Fruit fly (Drosophila melanogaster): Measurements from ENCODE around the gene CG42763.

CG42763 gene

DNA sequence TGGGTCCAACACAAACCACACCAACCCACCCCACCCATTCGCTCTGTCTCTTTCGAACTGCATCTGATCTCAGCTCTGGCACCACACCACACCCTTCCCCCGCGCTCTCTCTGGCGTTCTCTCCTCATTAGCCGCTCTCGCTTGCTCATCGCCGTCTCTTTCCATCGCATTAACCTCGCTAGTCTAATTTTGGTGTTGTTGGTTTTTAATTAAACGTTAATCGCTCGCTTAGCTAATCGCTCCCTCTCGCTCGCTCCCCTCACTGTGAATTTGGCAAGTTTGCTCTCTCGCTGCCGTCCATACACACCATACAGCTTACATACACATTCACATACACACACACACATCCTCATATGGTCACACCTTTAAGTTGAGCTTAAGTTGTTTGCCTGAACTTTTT, 40.8 kb downstream of the CG42763 start:
- TF ChIP-seq CG17801 (GFP tag; optimal IDR thresholded peaks at IDR 0.05; ENCODE audit: partially characterized antibody), result no peak

DNA sequence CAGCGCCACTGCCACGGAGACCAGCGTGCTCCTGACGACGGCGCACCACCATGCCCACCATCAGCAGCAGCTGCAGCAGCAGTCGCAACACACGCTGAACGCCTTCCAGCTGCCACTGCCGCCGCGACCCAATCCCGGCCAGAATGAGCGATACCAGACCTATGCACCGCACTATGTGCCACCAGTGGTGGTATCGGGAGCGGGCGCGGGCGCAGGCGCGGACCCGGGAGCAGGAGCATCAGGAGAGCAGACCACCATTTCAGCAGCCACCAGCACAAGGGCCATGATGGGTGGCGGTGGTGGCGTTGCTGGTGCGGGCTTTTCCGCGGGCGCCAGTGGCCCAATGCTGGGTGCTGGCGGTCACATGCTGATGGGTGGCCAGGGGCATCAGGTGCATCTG, 41.8 kb downstream of the CG42763 start:
- no peak for TF ChIP-seq CG17801 (GFP tag; optimal IDR thresholded peaks at IDR 0.05; ENCODE audit: partially characterized antibody)

DNA sequence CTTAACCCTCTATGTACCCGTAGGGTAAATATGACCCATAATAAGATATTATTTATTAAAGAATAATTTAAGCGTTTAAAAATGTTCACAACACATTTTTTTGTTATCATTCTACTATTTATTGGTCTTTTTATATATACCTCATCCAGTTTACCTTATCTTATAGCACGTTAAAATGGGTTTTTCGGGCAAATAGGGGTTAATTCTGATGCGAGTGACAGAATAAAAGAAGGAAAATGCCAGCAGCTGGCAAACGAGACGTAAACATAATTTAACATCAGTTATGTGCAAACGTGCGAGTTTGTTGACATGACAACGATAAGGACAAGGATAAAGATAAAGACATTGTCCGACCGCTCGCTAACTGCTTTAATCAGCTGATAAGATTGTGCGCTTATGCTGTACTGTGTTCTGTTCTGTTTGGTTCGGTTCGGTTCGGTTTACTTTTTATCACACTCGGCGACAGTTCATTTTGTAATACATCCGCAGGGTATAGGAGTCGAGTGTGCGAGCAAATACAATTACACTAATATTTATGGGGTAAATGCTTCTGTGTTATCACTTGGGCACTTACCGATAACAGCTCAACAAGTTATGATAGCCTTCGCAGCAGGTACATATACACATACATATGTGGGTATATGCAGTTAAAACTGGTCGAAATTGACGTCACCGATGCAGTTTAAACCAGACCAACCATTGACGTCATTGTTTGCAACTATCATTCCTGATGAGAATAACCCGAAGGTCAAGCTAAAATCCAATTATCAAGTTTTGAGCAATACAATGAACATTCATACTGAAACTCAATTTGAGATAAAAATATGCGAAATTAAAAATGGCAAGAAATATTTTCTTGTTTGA, 44.2 kb downstream of the CG42763 start:
- TF ChIP-seq CG17801 (GFP tag; optimal IDR thresholded peaks at IDR 0.05; ENCODE audit: partially characterized antibody), result peak; percentile 22

DNA sequence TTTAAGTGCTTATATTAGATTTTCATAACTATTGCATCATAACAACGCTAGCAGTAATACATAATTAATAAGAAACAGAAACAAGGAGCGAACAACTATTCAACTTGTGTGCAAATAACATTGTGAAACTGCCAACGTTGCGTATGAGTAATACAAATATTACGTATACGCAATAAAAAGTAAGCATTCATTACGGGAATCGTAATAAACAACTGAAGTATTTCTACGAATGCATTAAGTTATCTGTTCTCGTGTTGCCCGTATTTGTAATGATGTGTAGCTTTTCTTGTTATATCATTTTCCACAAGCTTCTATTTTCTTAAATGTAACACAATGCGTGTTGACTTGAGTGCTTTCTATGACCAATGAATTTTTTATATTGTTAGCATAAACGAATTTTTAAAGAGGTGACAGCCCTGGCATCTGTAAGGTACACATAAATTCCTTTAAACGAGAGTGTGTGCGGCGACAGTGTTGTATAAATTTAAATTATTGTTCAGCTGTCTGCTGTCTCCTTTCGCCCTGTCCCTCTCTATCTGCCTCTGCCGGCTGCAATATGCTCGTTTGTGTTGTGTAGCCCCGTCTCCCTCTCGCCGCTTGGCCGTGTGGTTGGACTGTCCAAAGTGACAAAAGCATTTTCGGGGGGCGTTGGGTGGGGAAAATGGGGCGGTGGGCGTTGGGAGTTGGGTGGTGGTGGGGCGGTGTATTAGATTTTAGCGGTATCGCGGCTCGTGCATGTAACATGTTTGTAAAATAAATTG, 45.1 kb downstream of the CG42763 start:
- no peak for TF ChIP-seq CG17801 (GFP tag; optimal IDR thresholded peaks at IDR 0.05; ENCODE audit: partially characterized antibody)

DNA sequence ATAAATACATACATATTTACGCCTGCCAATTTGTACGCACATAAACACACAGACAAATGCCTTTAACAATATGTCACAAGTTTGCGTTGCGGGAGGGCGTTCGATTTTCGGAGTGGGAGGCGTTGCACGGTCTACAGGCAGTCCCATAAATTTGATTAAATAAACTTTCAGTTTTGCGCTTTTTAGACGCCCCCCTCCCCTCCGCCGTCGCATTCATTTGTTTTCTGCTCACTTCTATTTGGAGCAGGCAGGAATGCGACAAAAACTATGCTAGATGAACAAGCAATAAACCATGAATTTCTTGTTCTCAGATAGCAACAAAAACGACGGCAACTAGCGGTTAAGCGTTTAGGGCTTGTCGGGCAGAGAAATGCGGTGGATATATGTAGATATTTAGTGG, 45.9 kb downstream of the CG42763 start:
- no peak for TF ChIP-seq CG17801 (GFP tag; optimal IDR thresholded peaks at IDR 0.05; ENCODE audit: partially characterized antibody)

DNA sequence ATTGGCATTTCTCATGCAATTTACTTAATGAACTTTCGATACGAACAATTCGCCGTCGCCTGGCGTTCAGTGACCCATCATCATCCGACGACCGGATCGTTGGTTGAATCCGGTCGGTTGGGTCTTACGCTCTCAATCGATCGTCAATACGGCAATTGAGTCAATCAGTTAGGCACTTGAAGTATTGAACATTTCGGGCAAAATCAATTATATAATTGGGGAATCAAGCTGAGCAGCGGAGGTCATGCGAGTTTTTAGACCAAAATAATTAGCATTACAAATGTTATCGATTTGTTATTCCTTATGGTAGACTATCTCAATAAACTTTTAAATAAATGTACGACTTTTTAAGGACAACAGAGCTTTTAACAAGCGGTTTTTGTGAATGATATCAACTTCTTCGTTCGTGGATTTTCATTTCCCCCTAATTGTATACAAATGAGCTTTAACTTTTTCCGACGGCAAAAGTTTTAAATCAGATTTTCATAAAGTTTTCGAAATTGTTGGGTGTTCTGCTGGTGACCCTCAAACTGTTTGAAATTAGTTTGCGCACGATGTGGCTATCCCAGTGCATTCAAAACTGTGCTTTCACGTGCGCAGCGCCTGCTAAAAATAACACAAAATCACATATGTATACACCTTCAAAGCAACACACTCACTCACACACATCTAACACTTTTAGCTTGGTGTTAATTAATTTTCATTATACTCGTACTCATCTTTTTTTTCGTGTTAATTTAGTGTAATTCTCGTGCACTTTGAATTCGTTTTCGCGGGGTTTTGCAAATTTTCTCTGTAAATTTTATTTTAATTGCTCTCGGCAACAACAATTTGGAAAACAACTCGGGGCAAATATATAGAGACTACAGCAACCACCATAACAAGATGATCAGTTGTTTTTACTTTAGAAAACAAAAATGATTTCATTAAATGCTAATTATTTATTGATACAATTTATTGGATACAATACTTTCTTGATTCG, 46.7 kb downstream of the CG42763 start:
- TF ChIP-seq CG17801 (GFP tag; optimal IDR thresholded peaks at IDR 0.05; ENCODE audit: partially characterized antibody), result no peak

DNA sequence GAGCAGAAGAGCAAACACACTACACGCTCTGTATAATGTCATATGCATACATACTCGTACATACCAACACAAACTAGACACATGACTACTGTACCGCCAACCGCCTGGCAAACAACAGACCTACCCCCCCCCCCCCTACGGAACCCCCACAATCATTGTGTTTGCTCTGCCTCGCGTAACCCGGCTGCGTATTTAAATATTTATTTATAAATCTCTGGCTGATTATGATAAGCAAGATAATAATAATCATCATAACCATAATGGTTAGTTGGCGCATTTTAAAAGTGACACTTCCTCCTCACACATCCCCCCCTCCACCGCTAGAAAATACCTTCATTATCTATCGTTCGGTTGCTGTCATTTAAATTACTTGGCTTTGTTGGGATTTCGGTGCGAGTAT, 47.4 kb downstream of the CG42763 start:
- TF ChIP-seq CG17801 (GFP tag; optimal IDR thresholded peaks at IDR 0.05; ENCODE audit: partially characterized antibody), result peak; percentile 32

DNA sequence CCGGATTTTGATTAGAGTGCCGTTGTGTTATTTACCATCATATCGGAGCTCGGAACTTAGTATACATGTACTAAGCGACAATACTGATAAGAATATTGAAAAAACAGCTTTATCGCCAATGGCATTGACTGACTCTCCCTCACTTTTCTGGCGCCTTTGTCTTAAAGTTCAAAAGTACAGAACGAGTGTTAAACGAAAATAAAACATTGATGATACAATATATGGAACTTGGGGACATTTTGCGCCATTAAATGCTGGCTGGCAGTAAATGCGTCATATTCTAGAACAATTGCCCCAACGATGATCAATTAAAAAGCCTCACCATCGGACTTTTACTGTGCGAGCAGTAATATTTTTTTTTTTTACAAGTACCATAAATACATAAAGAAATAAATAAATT, 49.7 kb downstream of the CG42763 start:
- TF ChIP-seq CG17801 (GFP tag; optimal IDR thresholded peaks at IDR 0.05; ENCODE audit: partially characterized antibody), result no peak

Data from ovary, adult (tissue).